Worm (Caenorhabditis elegans) whole organism, young adult: Measurements from ENCODE around the gene pqn-74.

Experiments used
- B0336.3 ChIP-seq: fragments of 200-800 bp; sonication (Bioruptor generic); IDR thresholded peaks from 2 replicates; pipeline ENCODE4 v1.3.6; 2022; ENCODE audit warnings: missing genetic modification characterization, missing compliant biosample characterization
- C06A6.2 ChIP-seq: fragments of 200-800 bp; sonication (Bioruptor generic); conservative IDR thresholded peaks from 2 replicates; pipeline ENCODE4 v1.3.6; 2022; ENCODE audit warnings: missing genetic modification characterization, missing compliant biosample characterization
- F23B12.7 ChIP-seq: sonication (generic microtip); optimal IDR thresholded peaks from 2 replicates; lab custom pipeline; 2017; ENCODE audit warnings: missing genetic modification characterization, mild to moderate bottlenecking, missing compliant biosample characterization, antibody characterized with exemption, moderate library complexity; ENCODE audit not compliant: insufficient read depth
- F57A8.1 ChIP-seq: fragments of 200-800 bp; sonication (Bioruptor generic); optimal IDR thresholded peaks from 2 replicates; lab custom pipeline; 2018; ENCODE audit warnings: mild to moderate bottlenecking, missing genetic modification characterization, moderate library complexity, missing compliant biosample characterization
- Y53G8AR.9 ChIP-seq: fragments of 200-800 bp; sonication (Bioruptor generic); conservative IDR thresholded peaks from 2 replicates; pipeline ENCODE4 v1.3.6; 2022; ENCODE audit warnings: missing genetic modification reagents, missing genetic modification characterization, missing compliant biosample characterization
- Y56A3A.18 ChIP-seq: fragments of 200-800 bp; sonication (Bioruptor generic); IDR thresholded peaks from 2 replicates; pipeline ENCODE4 v1.3.6; 2022; ENCODE audit warnings: missing genetic modification reagents, missing genetic modification characterization, missing compliant biosample characterization
- Y95B8A.8 ChIP-seq: fragments of 200-800 bp; sonication (Bioruptor generic); IDR thresholded peaks from 2 replicates; pipeline ENCODE4 v1.3.6; 2022; ENCODE audit warnings: missing genetic modification reagents, missing genetic modification characterization, missing compliant biosample characterization
- ZK185.1 ChIP-seq: sonication (generic microtip); optimal IDR thresholded peaks from 2 replicates; lab custom pipeline; 2016; ENCODE audit warnings: mild to moderate bottlenecking, missing genetic modification characterization, missing compliant biosample characterization; ENCODE audit not compliant: poor library complexity, severe bottlenecking
- atf-7 ChIP-seq: sonication (generic microtip); optimal IDR thresholded peaks from 2 replicates; lab custom pipeline; 2017; ENCODE audit warnings: mild to moderate bottlenecking, missing genetic modification characterization, missing compliant biosample characterization
- attf-5 ChIP-seq: fragments of 200-800 bp; sonication (Bioruptor generic); optimal IDR thresholded peaks from 2 replicates; lab custom pipeline; 2018; ENCODE audit warnings: mild to moderate bottlenecking, missing genetic modification characterization, missing compliant biosample characterization
- bed-1 ChIP-seq: fragments of 200-800 bp; sonication (Bioruptor generic); IDR thresholded peaks from 2 replicates; pipeline ENCODE4 v1.3.6; 2022; ENCODE audit warnings: missing genetic modification reagents, missing genetic modification characterization, missing compliant biosample characterization
- cebp-1 ChIP-seq, 2 experiments: fragments of 200-800 bp in 1 of 2; sonication (Bioruptor generic) in 1 of 2; sonication (generic microtip) in 1 of 2; IDR thresholded peaks in 1 of 2; optimal IDR thresholded peaks in 1 of 2; 2 replicates each; pipeline versions ENCODE4 v1.3.6 to Lab custom; 2017 to 2022; ENCODE audit warnings: missing compliant biosample characterization in 2 of 2, missing genetic modification characterization in 2 of 2, mild to moderate bottlenecking in 1 of 2, missing genetic modification reagents in 1 of 2, moderate library complexity in 1 of 2
- chd-7 ChIP-seq: sonication (generic microtip); optimal IDR thresholded peaks from 2 replicates; lab custom pipeline; 2016; ENCODE audit warnings: mild to moderate bottlenecking, missing genetic modification characterization, moderate library complexity, missing compliant biosample characterization
- dox-1 ChIP-seq: fragments of 200-800 bp; sonication (Bioruptor generic); IDR thresholded peaks from 2 replicates; pipeline ENCODE4 v1.3.6; 2022; ENCODE audit warnings: missing genetic modification reagents, missing genetic modification characterization, missing compliant biosample characterization
- efl-1 ChIP-seq: fragments of 150-350 bp; optimal IDR thresholded peaks from 2 replicates; lab custom pipeline; 2014; ENCODE audit warnings: missing biosample characterization, missing genetic modification reagents, missing genetic modification characterization
- egl-44 ChIP-seq: fragments of 200-800 bp; sonication (Bioruptor generic); IDR thresholded peaks from 2 replicates; pipeline ENCODE4 v1.3.6; 2022; ENCODE audit warnings: missing genetic modification reagents, missing genetic modification characterization, missing compliant biosample characterization
- egrh-3 ChIP-seq: fragments of 200-800 bp; sonication (Bioruptor generic); IDR thresholded peaks from 2 replicates; pipeline ENCODE4 v1.3.6; 2022; ENCODE audit warnings: missing genetic modification reagents, missing genetic modification characterization, missing compliant biosample characterization
- ekl-4 ChIP-seq: fragments of 200-800 bp; sonication (Bioruptor generic); IDR thresholded peaks from 2 replicates; pipeline ENCODE4 v1.3.6; 2022; ENCODE audit warnings: missing genetic modification reagents, missing genetic modification characterization, missing compliant biosample characterization
- hlh-26 ChIP-seq: fragments of 200-800 bp; sonication (Bioruptor generic); conservative IDR thresholded peaks from 2 replicates; pipeline ENCODE4 v1.3.6; 2022; ENCODE audit warnings: missing genetic modification reagents, missing genetic modification characterization, missing compliant biosample characterization
- hmg-1.2 ChIP-seq: fragments of 200-800 bp; sonication (Bioruptor generic); IDR thresholded peaks from 2 replicates; pipeline ENCODE4 v1.3.6; 2022; ENCODE audit warnings: missing genetic modification reagents, missing genetic modification characterization, missing compliant biosample characterization
- lag-1 ChIP-seq: fragments of 200-800 bp; sonication (Bioruptor generic); IDR thresholded peaks from 2 replicates; pipeline ENCODE4 v1.3.6; 2022; ENCODE audit warnings: missing genetic modification reagents, missing genetic modification characterization, missing compliant biosample characterization
- lin-26 ChIP-seq: fragments of 200-800 bp; sonication (Bioruptor generic); IDR thresholded peaks from 2 replicates; pipeline ENCODE4 v1.3.6; 2022; ENCODE audit warnings: missing genetic modification reagents, missing genetic modification characterization, missing compliant biosample characterization
- lin-35 ChIP-seq, 3 experiments: fragments of 150-350 bp in 2 of 3; sonication (generic microtip) in 1 of 3; optimal IDR thresholded peaks; 2 replicates each; lab custom pipeline; 2014 to 2018; ENCODE audit warnings: missing biosample characterization in 3 of 3, missing genetic modification characterization in 3 of 3, missing genetic modification reagents in 3 of 3
- lin-40 ChIP-seq: sonication (generic microtip); optimal IDR thresholded peaks from 2 replicates; lab custom pipeline; 2016; ENCODE audit warnings: missing genetic modification characterization, mild to moderate bottlenecking, missing compliant biosample characterization, missing genotype, missing genetic modification reagents
- lin-54 ChIP-seq: fragments of 200-800 bp; sonication (Bioruptor generic); optimal IDR thresholded peaks from 2 replicates; lab custom pipeline; 2018; ENCODE audit warnings: mild to moderate bottlenecking, missing genetic modification characterization, missing compliant biosample characterization
- madf-10 ChIP-seq: sonication (generic microtip); optimal IDR thresholded peaks from 2 replicates; lab custom pipeline; 2016; ENCODE audit warnings: mild to moderate bottlenecking, missing genetic modification characterization, missing compliant biosample characterization
- madf-6 ChIP-seq: fragments of 200-800 bp; sonication (Bioruptor generic); IDR thresholded peaks from 2 replicates; pipeline ENCODE4 v1.3.6; 2022; ENCODE audit warnings: missing genetic modification reagents, missing genetic modification characterization, missing compliant biosample characterization
- nhr-80 ChIP-seq: sonication (generic microtip); optimal IDR thresholded peaks from 2 replicates; lab custom pipeline; 2016; ENCODE audit warnings: missing genetic modification characterization, missing compliant biosample characterization
- sptf-2 ChIP-seq: fragments of 200-800 bp; sonication (Bioruptor generic); optimal IDR thresholded peaks from 2 replicates; lab custom pipeline; 2018; ENCODE audit warnings: mild to moderate bottlenecking, missing genetic modification characterization, missing compliant biosample characterization
- unc-62 ChIP-seq: fragments of 150-350 bp; optimal IDR thresholded peaks from 2 replicates; lab custom pipeline; 2014; ENCODE audit warnings: missing biosample characterization, missing genetic modification reagents, missing genetic modification characterization
- zfh-2 ChIP-seq: fragments of 200-800 bp; sonication (Bioruptor generic); conservative IDR thresholded peaks from 2 replicates; pipeline ENCODE4 v1.3.6; 2022; ENCODE audit warnings: missing genetic modification reagents, missing genetic modification characterization, missing compliant biosample characterization
- ztf-18 ChIP-seq: sonication (generic microtip); optimal IDR thresholded peaks from 2 replicates; lab custom pipeline; 2016; ENCODE audit warnings: missing genotype, mild to moderate bottlenecking, missing genetic modification characterization, missing compliant biosample characterization
- ztf-22 ChIP-seq: fragments of 200-800 bp; sonication (Bioruptor generic); optimal IDR thresholded peaks from 2 replicates; lab custom pipeline; 2018; ENCODE audit warnings: mild to moderate bottlenecking, missing genetic modification characterization, moderate library complexity, missing compliant biosample characterization
- ztf-26 ChIP-seq: sonication (generic microtip); optimal IDR thresholded peaks from 2 replicates; lab custom pipeline; 2017; ENCODE audit warnings: missing genetic modification characterization, missing compliant biosample characterization
- ztf-28 ChIP-seq: fragments of 200-800 bp; sonication (Bioruptor generic); IDR thresholded peaks from 2 replicates; pipeline ENCODE4 v1.3.6; 2022; ENCODE audit warnings: missing genetic modification reagents, missing genetic modification characterization, missing compliant biosample characterization

Gene pqn-74

ce11 chrIV:13314181-13314580 is 17.0 kb downstream of the pqn-74 start (continued):
- TF ChIP-seq cebp-1 (GFP tag; IDR thresholded peaks at IDR 0.05; lab: Robert Waterston, UW) (no peak), cebp-1 (tag; optimal IDR thresholded peaks at IDR 0.05; lab: Kevin White, UChicago) (peak; percentile 37), atf-7 (peak; percentile 53), lag-1 (no peak), hmg-1.2 (GFP tag; lab: Robert Waterston, UW) (peak; percentile 13; the same call in 1 of the 2 replicates), lin-35 (GFP tag; optimal IDR thresholded peaks at IDR 0.05; lab: Kevin White, UChicago) (no peak), egl-44 (GFP tag; lab: Robert Waterston, UW) (0 out of 2 replicates have a peak, but pooled peaks have one; percentile 39), ztf-22 (GFP tag; lab: Kevin White, UChicago) (peak; percentile 27), attf-5 (GFP tag; lab: Kevin White, UChicago) (no peak), sptf-2 (GFP tag; lab: Kevin White, UChicago) (no peak), Y53G8AR.9 (0 out of 2 replicates have a peak, but pooled peaks have one; percentile 40), unc-62 (GFP tag; lab: Kevin White, UChicago) (peak; percentile 44), B0336.3 (peak; percentile 51; the same call in 1 of the 2 replicates), madf-10 (tag; lab: Kevin White, UChicago) (peak; percentile 22), ztf-26 (tag; lab: Kevin White, UChicago) (peak; percentile 3), chd-7 (peak; percentile 46), bed-1 (GFP tag; lab: Robert Waterston, UW) (no peak), lin-54 (GFP tag; lab: Kevin White, UChicago) (no peak), hlh-26 (GFP tag; lab: Robert Waterston, UW) (no peak), F57A8.1 (GFP tag; lab: Kevin White, UChicago) (no peak), lin-40 (tag; lab: Kevin White, UChicago) (peak; percentile 26), ekl-4 (GFP tag; lab: Robert Waterston, UW) (no peak), F23B12.7 (tag; lab: Kevin White, UChicago) (peak; percentile 8)
- TF ChIP-seq, all 124 proteins: peak for 22

ce11 chrIV:13313156-13313555 is 18.1 kb downstream of the pqn-74 start:
- TF ChIP-seq zfh-2 (GFP tag; lab: Robert Waterston, UW) (peak; percentile 48; the same call in 1 of the 2 replicates), lin-40 (tag; lab: Kevin White, UChicago) (peak; percentile 1), egrh-3 (no peak), ztf-18 (tag; lab: Kevin White, UChicago) (no peak), efl-1 (GFP tag; lab: Kevin White, UChicago) (no peak), ZK185.1 (tag; lab: Kevin White, UChicago) (peak; percentile 13), Y95B8A.8 (GFP tag; lab: Robert Waterston, UW) (no peak), ztf-28 (GFP tag; lab: Robert Waterston, UW) (no peak), dox-1 (GFP tag; lab: Robert Waterston, UW) (peak; percentile 32; the same call in 1 of the 2 replicates), C06A6.2 (0 out of 2 replicates have a peak, but pooled peaks have one; percentile 18), cebp-1 (GFP tag; IDR thresholded peaks at IDR 0.05; lab: Robert Waterston, UW) (no peak), cebp-1 (tag; optimal IDR thresholded peaks at IDR 0.05; lab: Kevin White, UChicago) (peak; percentile 14), madf-6 (GFP tag; lab: Robert Waterston, UW) (no peak), B0336.3 (0 out of 2 replicates have a peak, but pooled peaks have one; percentile 23), Y56A3A.18 (GFP tag; lab: Robert Waterston, UW) (no peak), nhr-80 (tag; lab: Kevin White, UChicago) (peak; percentile 72), lin-26 (GFP tag; lab: Robert Waterston, UW) (0 out of 2 replicates have a peak, but pooled peaks have one; percentile 64)
